Worm (Caenorhabditis elegans): ENCODE results near the gene M7.7.

DNA sequence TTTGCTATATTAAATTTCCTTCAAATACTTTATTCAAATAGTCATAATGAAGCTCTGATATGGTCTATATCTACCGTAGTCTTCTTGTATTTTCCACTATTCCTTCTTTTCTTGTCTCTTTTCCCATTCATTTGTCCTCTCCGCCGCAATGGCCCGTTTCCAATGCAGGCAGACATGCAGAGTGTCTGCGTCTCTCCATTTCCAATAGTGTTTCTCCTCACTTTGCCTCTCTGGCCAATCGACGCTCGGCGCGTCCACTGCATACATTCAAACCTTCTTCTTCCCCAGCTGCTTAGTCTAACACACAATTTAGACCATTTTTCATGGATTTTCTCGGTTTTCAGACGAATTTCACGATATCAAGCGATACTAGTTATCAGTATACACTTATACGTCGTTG lies 35.6 kb downstream of the M7.7 start:
- no peak for TF ChIP-seq gei-17 (GFP tag; optimal IDR thresholded peaks at IDR 0.05)
- TF ChIP-seq ztf-3 (GFP tag; optimal IDR thresholded peaks at IDR 0.05): no peak
- TF ChIP-seq nfya-1 (tag; optimal IDR thresholded peaks at IDR 0.05; ENCODE audit: borderline replicate concordance, insufficient read depth): no peak

Measured in whole organism, young adult.